In the genomic region with DNA sequence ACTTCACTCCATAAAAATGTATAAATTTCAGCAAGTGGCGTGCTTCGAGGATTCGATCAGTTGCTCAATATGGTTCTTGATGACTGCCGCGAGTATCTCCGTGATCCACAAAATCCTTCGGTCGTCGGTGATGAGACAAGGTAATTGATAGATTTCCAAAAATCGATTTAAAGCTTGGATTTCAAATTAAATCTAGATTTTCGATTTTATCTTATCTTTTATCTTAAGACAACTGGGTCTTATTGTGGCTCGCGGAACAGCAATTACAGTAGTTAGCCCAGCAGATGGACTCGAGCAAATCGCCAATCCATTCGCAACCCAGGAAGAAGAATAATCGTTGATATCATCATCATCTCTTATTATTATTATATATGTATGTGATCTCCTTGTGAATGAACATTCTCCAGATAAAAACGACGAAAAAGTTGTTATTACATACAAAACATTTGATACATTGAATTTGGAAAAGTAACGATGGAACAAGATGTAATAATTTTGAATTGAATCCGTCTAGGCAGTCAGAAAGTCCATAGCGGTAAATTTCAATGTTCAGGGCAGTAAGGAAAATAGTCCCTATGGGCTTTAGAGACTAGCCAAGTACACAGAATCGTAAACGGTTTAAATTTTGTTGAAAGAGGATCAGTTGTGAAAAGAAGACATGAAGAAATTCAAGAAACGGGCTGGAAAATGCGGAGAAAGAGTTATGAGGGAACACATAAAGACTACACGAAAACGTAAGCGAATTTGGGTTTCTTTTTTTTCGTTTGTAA, we compare ENCODE assay signal across 6 worm cellular contexts.
A peak's percentile ranks its signal among the peaks of the same experiment; 100 is the strongest.
TF ChIP-seq lines count a peak whose summit lies in the region.

No protein-coding gene starts in this region.

TF ChIP-seq in whole organism, L1 larva, 84 proteins besides CTCF, POLR2A, EP300 and RAD21 (continues in another document):
- TF ChIP-seq pag-3 (tag; optimal IDR thresholded peaks at IDR 0.05; lab: Kevin White, UChicago; ENCODE audit: borderline replicate concordance, insufficient read depth) (no peak), fos-1 (tag; optimal IDR thresholded peaks at IDR 0.05; lab: Kevin White, UChicago) (no peak), aly-2 (tag; optimal IDR thresholded peaks at IDR 0.05; lab: Kevin White, UChicago) (no peak), ama-1 (optimal IDR thresholded peaks at IDR 0.05; lab: Kevin White, UChicago) (peak; percentile 84), C04F5.9 (tag; optimal IDR thresholded peaks at IDR 0.05; lab: Kevin White, UChicago) (no peak), irx-1 (tag; optimal IDR thresholded peaks at IDR 0.05; lab: Kevin White, UChicago) (peak; percentile 22), lin-14 (GFP tag; optimal IDR thresholded peaks at IDR 0.05; lab: Kevin White, UChicago) (peak; percentile 14), nhr-71 (tag; optimal IDR thresholded peaks at IDR 0.05; lab: Kevin White, UChicago) (peak; percentile 57), nhr-85 (tag; lab: Kevin White, UChicago) (peak; percentile 57), lsy-2 (tag; optimal IDR thresholded peaks at IDR 0.05; lab: Kevin White, UChicago) (peak in 1 of 2 experiments; percentile 15), elt-2 (tag; optimal IDR thresholded peaks at IDR 0.05; lab: Kevin White, UChicago) (peak; percentile 31), swsn-7 (tag; optimal IDR thresholded peaks at IDR 0.05; lab: Kevin White, UChicago) (peak; percentile 1), nhr-19 (GFP tag; conservative IDR thresholded peaks at IDR 0.05; lab: Robert Waterston, UW) (peak; percentile 21; the same call in 1 of the 2 replicates)

TF ChIP-seq in whole organism, L2 larva, 48 proteins besides CTCF, POLR2A, EP300 and RAD21 (continues in another document):
- TF ChIP-seq nhr-77 (tag; optimal IDR thresholded peaks at IDR 0.05; lab: Kevin White, UChicago): no peak
- TF ChIP-seq C34F6.9 (tag; optimal IDR thresholded peaks at IDR 0.05; lab: Kevin White, UChicago): no peak
- no peak for TF ChIP-seq peb-1 (tag; optimal IDR thresholded peaks at IDR 0.05; lab: Kevin White, UChicago)
- peak; percentile 13 for TF ChIP-seq gmeb-1 (tag; optimal IDR thresholded peaks at IDR 0.05; lab: Kevin White, UChicago)
- TF ChIP-seq nhr-6 (tag; optimal IDR thresholded peaks at IDR 0.05; lab: Kevin White, UChicago): peak; percentile 6
- no peak for TF ChIP-seq F13H6.1 (tag; optimal IDR thresholded peaks at IDR 0.05; lab: Kevin White, UChicago)
- no peak for TF ChIP-seq zag-1 (tag; optimal IDR thresholded peaks at IDR 0.05; lab: Kevin White, UChicago)
- no peak for TF ChIP-seq ceh-82 (tag; optimal IDR thresholded peaks at IDR 0.05; lab: Kevin White, UChicago)
- no peak for TF ChIP-seq unc-39 (tag; optimal IDR thresholded peaks at IDR 0.05; lab: Kevin White, UChicago)
- TF ChIP-seq unc-62 (GFP tag; optimal IDR thresholded peaks at IDR 0.05; lab: Kevin White, UChicago): no peak
- peak; percentile 36 for TF ChIP-seq nhr-129 (tag; optimal IDR thresholded peaks at IDR 0.05; lab: Kevin White, UChicago)
- TF ChIP-seq mab-5 (tag; optimal IDR thresholded peaks at IDR 0.05; lab: Kevin White, UChicago): no peak
- TF ChIP-seq crh-2 (tag; optimal IDR thresholded peaks at IDR 0.05; lab: Kevin White, UChicago): peak; percentile 28
- no peak for TF ChIP-seq elt-1 (tag; optimal IDR thresholded peaks at IDR 0.05; lab: Kevin White, UChicago)
- TF ChIP-seq Y55F3AM.14 (GFP tag; optimal IDR thresholded peaks at IDR 0.05; lab: Kevin White, UChicago): peak; percentile 57

TF ChIP-seq in whole organism, L3 larva, 47 proteins besides CTCF, POLR2A, EP300 and RAD21:
- TF ChIP-seq fkh-10 (GFP tag; optimal IDR thresholded peaks at IDR 0.05; lab: Kevin White, UChicago) (no peak), nhr-28 (tag; optimal IDR thresholded peaks at IDR 0.05; lab: Kevin White, UChicago) (no peak), elt-2 (tag; optimal IDR thresholded peaks at IDR 0.05; lab: Kevin White, UChicago) (peak; percentile 47), zag-1 (tag; optimal IDR thresholded peaks at IDR 0.05; lab: Kevin White, UChicago) (no peak), ceh-9 (tag; optimal IDR thresholded peaks at IDR 0.05; lab: Kevin White, UChicago) (no peak), unc-39 (tag; optimal IDR thresholded peaks at IDR 0.05; lab: Kevin White, UChicago) (no peak), ama-1 (optimal IDR thresholded peaks at IDR 0.05; lab: Kevin White, UChicago) (peak; percentile 90), lsy-12 (tag; optimal IDR thresholded peaks at IDR 0.05; lab: Kevin White, UChicago) (peak; percentile 26), hmg-11 (tag; optimal IDR thresholded peaks at IDR 0.05; lab: Kevin White, UChicago) (no peak), nhr-43 (tag; optimal IDR thresholded peaks at IDR 0.05; lab: Kevin White, UChicago; ENCODE audit: poor library complexity, severe bottlenecking) (peak; percentile 32), fkh-2 (tag; optimal IDR thresholded peaks at IDR 0.05; lab: Kevin White, UChicago) (no peak), eor-1 (tag; optimal IDR thresholded peaks at IDR 0.05; lab: Kevin White, UChicago) (no peak)

TF ChIP-seq in whole organism, L4 larva, 104 proteins besides CTCF, POLR2A, EP300 and RAD21 (continues in another document):
- peak; percentile 44; the same call in 1 of the 2 replicates for TF ChIP-seq arid-1 (GFP tag; conservative IDR thresholded peaks at IDR 0.05; lab: Robert Waterston, UW)
- TF ChIP-seq nhr-28 (tag; optimal IDR thresholded peaks at IDR 0.05; lab: Kevin White, UChicago): no peak
- no peak for TF ChIP-seq attf-4 (tag; optimal IDR thresholded peaks at IDR 0.05; lab: Kevin White, UChicago)
- TF ChIP-seq duxl-1 (tag; optimal IDR thresholded peaks at IDR 0.05; lab: Kevin White, UChicago; ENCODE audit: poor library complexity): peak; percentile 2
- TF ChIP-seq lir-3 (tag; optimal IDR thresholded peaks at IDR 0.05; lab: Kevin White, UChicago): no peak
- TF ChIP-seq set-16 (GFP tag; IDR thresholded peaks at IDR 0.05; lab: Robert Waterston, UW): no peak
- no peak for TF ChIP-seq nhr-11 (tag; optimal IDR thresholded peaks at IDR 0.05; lab: Kevin White, UChicago)
- peak; percentile 30; the same call in 1 of the 2 replicates for TF ChIP-seq nhr-41 (GFP tag; IDR thresholded peaks at IDR 0.05; lab: Robert Waterston, UW)
- TF ChIP-seq mep-1 (tag; optimal IDR thresholded peaks at IDR 0.05; lab: Kevin White, UChicago): peak; percentile 60
- no peak for TF ChIP-seq dmd-8 (GFP tag; IDR thresholded peaks at IDR 0.05; lab: Robert Waterston, UW)
- TF ChIP-seq lim-7 (GFP tag; IDR thresholded peaks at IDR 0.05; lab: Robert Waterston, UW): peak; percentile 14; the same call in 1 of the 2 replicates
- TF ChIP-seq ceh-32 (tag; optimal IDR thresholded peaks at IDR 0.05; lab: Kevin White, UChicago; ENCODE audit: poor library complexity): no peak
- TF ChIP-seq mes-2 (tag; optimal IDR thresholded peaks at IDR 0.05; lab: Kevin White, UChicago; ENCODE audit: poor library complexity, severe bottlenecking): peak; percentile 25
- peak; percentile 20 for TF ChIP-seq spr-1 (tag; optimal IDR thresholded peaks at IDR 0.05; lab: Kevin White, UChicago)

TF ChIP-seq in whole organism, midembryonic, 9 proteins besides CTCF, POLR2A, EP300 and RAD21:
- TF ChIP-seq cog-1 (tag; optimal IDR thresholded peaks at IDR 0.05; lab: Kevin White, UChicago): no peak
- TF ChIP-seq flt-1 (GFP tag; IDR thresholded peaks at IDR 0.05; lab: Robert Waterston, UW): 0 out of 2 replicates have a peak, but pooled peaks have one; percentile 17

TF ChIP-seq in whole organism, young adult, 124 proteins besides CTCF, POLR2A, EP300 and RAD21 (continues in another document):
- TF ChIP-seq Y79H2A.3 (GFP tag; conservative IDR thresholded peaks at IDR 0.05; lab: Robert Waterston, UW): peak; percentile 65
- TF ChIP-seq Y53F4B.3 (GFP tag; IDR thresholded peaks at IDR 0.05; lab: Robert Waterston, UW): no peak
- TF ChIP-seq hrde-1 (tag; optimal IDR thresholded peaks at IDR 0.05; lab: Kevin White, UChicago; ENCODE audit: borderline replicate concordance): peak; percentile 49
- TF ChIP-seq F39B2.1 (GFP tag; IDR thresholded peaks at IDR 0.05; lab: Robert Waterston, UW): no peak
- no peak for TF ChIP-seq sdz-38 (tag; optimal IDR thresholded peaks at IDR 0.05; lab: Kevin White, UChicago)
- no peak for TF ChIP-seq pha-4 (tag; optimal IDR thresholded peaks at IDR 0.05; lab: Kevin White, UChicago)
- TF ChIP-seq sptf-2 (GFP tag; optimal IDR thresholded peaks at IDR 0.05; lab: Kevin White, UChicago): no peak
- peak; percentile 35 for TF ChIP-seq fkh-3 (tag; optimal IDR thresholded peaks at IDR 0.05; lab: Kevin White, UChicago)
- no peak for TF ChIP-seq F22D6.2 (tag; optimal IDR thresholded peaks at IDR 0.05; lab: Kevin White, UChicago)
- TF ChIP-seq ceh-79 (tag; optimal IDR thresholded peaks at IDR 0.05; lab: Kevin White, UChicago): peak; percentile 71
- TF ChIP-seq madf-3 (GFP tag; IDR thresholded peaks at IDR 0.05; lab: Robert Waterston, UW): no peak
- TF ChIP-seq repo-1 (tag; optimal IDR thresholded peaks at IDR 0.05; lab: Kevin White, UChicago): peak; percentile 94
- peak; percentile 22; the same call in 1 of the 2 replicates for TF ChIP-seq hmg-1.2 (GFP tag; IDR thresholded peaks at IDR 0.05; lab: Robert Waterston, UW)
- TF ChIP-seq lag-1 (GFP tag; IDR thresholded peaks at IDR 0.05; lab: Robert Waterston, UW): 0 out of 2 replicates have a peak, but pooled peaks have one; percentile 57
- TF ChIP-seq K11D2.4 (GFP tag; IDR thresholded peaks at IDR 0.05; lab: Robert Waterston, UW): peak; percentile 63; the same call in 1 of the 2 replicates
- TF ChIP-seq F57A8.1 (GFP tag; optimal IDR thresholded peaks at IDR 0.05; lab: Kevin White, UChicago): no peak
- TF ChIP-seq mes-4 (tag; optimal IDR thresholded peaks at IDR 0.05; lab: Kevin White, UChicago): no peak
- no peak for TF ChIP-seq ztf-22 (GFP tag; optimal IDR thresholded peaks at IDR 0.05; lab: Kevin White, UChicago)
- TF ChIP-seq hmg-20 (GFP tag; IDR thresholded peaks at IDR 0.05; lab: Robert Waterston, UW): peak; percentile 52; the same call in 1 of the 2 replicates
- 0 out of 2 replicates have a peak, but pooled peaks have one; percentile 25 for TF ChIP-seq rcor-1 (GFP tag; IDR thresholded peaks at IDR 0.05; lab: Robert Waterston, UW)
- TF ChIP-seq C06A6.2 (GFP tag; conservative IDR thresholded peaks at IDR 0.05; lab: Robert Waterston, UW): 0 out of 2 replicates have a peak, but pooled peaks have one; percentile 40
- TF ChIP-seq ceh-40 (GFP tag; IDR thresholded peaks at IDR 0.05; lab: Robert Waterston, UW): no peak
- TF ChIP-seq nhr-27 (tag; optimal IDR thresholded peaks at IDR 0.05; lab: Kevin White, UChicago): no peak
- TF ChIP-seq nhr-80 (tag; optimal IDR thresholded peaks at IDR 0.05; lab: Kevin White, UChicago): peak; percentile 0
- TF ChIP-seq atf-7 (tag; optimal IDR thresholded peaks at IDR 0.05; lab: Kevin White, UChicago): peak; percentile 70
- TF ChIP-seq mxl-1 (tag; optimal IDR thresholded peaks at IDR 0.05; lab: Kevin White, UChicago): no peak
- no peak for TF ChIP-seq ztf-6 (GFP tag; IDR thresholded peaks at IDR 0.05; lab: Robert Waterston, UW)
- peak; percentile 43; the same call in 1 of the 2 replicates for TF ChIP-seq ceh-100 (GFP tag; IDR thresholded peaks at IDR 0.05; lab: Robert Waterston, UW)
- peak; percentile 83 for TF ChIP-seq chd-7 (tag; optimal IDR thresholded peaks at IDR 0.05; lab: Kevin White, UChicago)
- TF ChIP-seq let-607 (tag; optimal IDR thresholded peaks at IDR 0.05; lab: Kevin White, UChicago): peak in 1 of 2 experiments; percentile 56
